Worm (Caenorhabditis elegans) whole organism, early embryonic: Measurements from ENCODE around the gene ZK856.4.

Source experiments
- aly-1 ChIP-seq: sonication (generic microtip); optimal IDR thresholded peaks from 2 replicates; lab custom pipeline; 2016; ENCODE audit warnings: missing genetic modification characterization, missing compliant biosample characterization
- ama-1 ChIP-seq: fragments of 150-350 bp; optimal IDR thresholded peaks from 2 replicates; lab custom pipeline; 2014
- ceh-13 ChIP-seq: fragments of 200-800 bp; sonication (Bioruptor generic); optimal IDR thresholded peaks from 2 replicates; lab custom pipeline; 2018; ENCODE audit warnings: mild to moderate bottlenecking, missing genetic modification characterization, missing compliant biosample characterization
- ceh-36 ChIP-seq: sonication (generic microtip); optimal IDR thresholded peaks from 2 replicates; lab custom pipeline; 2016; ENCODE audit warnings: missing genetic modification characterization, inconsistent platforms, missing compliant biosample characterization
- ets-7 ChIP-seq: sonication (generic microtip); optimal IDR thresholded peaks from 2 replicates; lab custom pipeline; 2016; ENCODE audit warnings: missing genotype, missing genetic modification characterization, missing compliant biosample characterization
- hmg-4 ChIP-seq: fragments of 200-800 bp; sonication (Bioruptor generic); optimal IDR thresholded peaks from 2 replicates; lab custom pipeline; 2018; ENCODE audit warnings: mild to moderate bottlenecking, missing genetic modification characterization, missing compliant biosample characterization
- tbx-11 ChIP-seq: fragments of 200-800 bp; sonication (Bioruptor generic); IDR thresholded peaks from 2 replicates; pipeline ENCODE4 v1.3.6; 2022; ENCODE audit warnings: missing genetic modification characterization, missing compliant biosample characterization

ce11 chrV:10148352-10148751 is 34.7 kb upstream of the ZK856.4 start, which contains the start of gene srsx-26:
- no peak for TF ChIP-seq ama-1 (lab: Kevin White, UChicago)
- no peak for TF ChIP-seq hmg-4 (GFP tag; lab: Kevin White, UChicago)
- no peak for TF ChIP-seq ceh-36 (tag; lab: Kevin White, UChicago)
- no peak for TF ChIP-seq ets-7 (tag; lab: Kevin White, UChicago)
- no peak for TF ChIP-seq aly-1 (tag; lab: Kevin White, UChicago)
- no peak for TF ChIP-seq ceh-13 (GFP tag; lab: Kevin White, UChicago)
- TF ChIP-seq tbx-11 (GFP tag; lab: Robert Waterston, UW): no peak
